Fruit fly (Drosophila melanogaster): ENCODE data around the gene CG13685.

The CG13685 gene

DNA sequence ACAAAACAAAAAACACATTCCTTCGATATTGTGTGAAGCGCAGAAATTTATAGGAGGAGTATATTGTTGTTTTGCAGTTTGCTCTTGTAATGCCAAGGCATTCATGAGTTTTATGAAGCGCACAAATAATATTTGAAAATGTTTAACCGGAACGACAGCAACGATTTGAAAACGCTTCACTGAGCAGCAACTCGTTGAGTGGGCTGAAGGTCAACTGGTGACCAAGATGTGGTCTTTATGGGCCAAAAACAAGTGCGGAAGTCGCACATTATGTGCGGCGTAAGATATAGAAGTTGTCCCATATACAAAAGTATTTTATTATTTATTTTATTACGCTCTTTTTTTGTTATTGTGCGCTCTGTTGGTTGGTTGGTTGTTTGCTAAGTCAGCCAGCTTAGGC lies 39.1 kb downstream of the CG13685 start:
- no peak for TF ChIP-seq foxo (GFP tag; optimal IDR thresholded peaks at IDR 0.05)
- TF ChIP-seq rgr (GFP tag; optimal IDR thresholded peaks at IDR 0.05), result no peak
- no peak for TF ChIP-seq Mio (GFP tag; optimal IDR thresholded peaks at IDR 0.05)
- no peak for TF ChIP-seq dmrt93B (GFP tag; optimal IDR thresholded peaks at IDR 0.05)
- TF ChIP-seq Abd-B (GFP tag; optimal IDR thresholded peaks at IDR 0.05), result no peak
- TF ChIP-seq sage (GFP tag; optimal IDR thresholded peaks at IDR 0.05), result no peak
- no peak for TF ChIP-seq usp (GFP tag; optimal IDR thresholded peaks at IDR 0.05)
- TF ChIP-seq dsf (GFP tag; optimal IDR thresholded peaks at IDR 0.05; ENCODE audit: borderline replicate concordance), result no peak
- TF ChIP-seq Myc (optimal IDR thresholded peaks at IDR 0.05), result no peak
- TF ChIP-seq jim (GFP tag; optimal IDR thresholded peaks at IDR 0.05), result no peak
- no peak for TF ChIP-seq tai (GFP tag; optimal IDR thresholded peaks at IDR 0.05)
- no peak for TF ChIP-seq N (GFP tag; optimal IDR thresholded peaks at IDR 0.05)
- TF ChIP-seq GATAd (GFP tag; optimal IDR thresholded peaks at IDR 0.05), result no peak
- no peak for TF ChIP-seq Rel (GFP tag; optimal IDR thresholded peaks at IDR 0.05)
- TF ChIP-seq Rel (tag; optimal IDR thresholded peaks at IDR 0.05), result no peak
- no peak for TF ChIP-seq br (GFP tag; optimal IDR thresholded peaks at IDR 0.05)
- no peak for TF ChIP-seq CG32264 (GFP tag; optimal IDR thresholded peaks at IDR 0.05)
- no peak for TF ChIP-seq Dif (GFP tag; optimal IDR thresholded peaks at IDR 0.05; ENCODE audit: partially characterized antibody)
- TF ChIP-seq CG9705 (GFP tag; optimal IDR thresholded peaks at IDR 0.05), result no peak
- no peak for TF ChIP-seq CrebA (GFP tag; optimal IDR thresholded peaks at IDR 0.05; ENCODE audit: borderline replicate concordance)

DNA sequence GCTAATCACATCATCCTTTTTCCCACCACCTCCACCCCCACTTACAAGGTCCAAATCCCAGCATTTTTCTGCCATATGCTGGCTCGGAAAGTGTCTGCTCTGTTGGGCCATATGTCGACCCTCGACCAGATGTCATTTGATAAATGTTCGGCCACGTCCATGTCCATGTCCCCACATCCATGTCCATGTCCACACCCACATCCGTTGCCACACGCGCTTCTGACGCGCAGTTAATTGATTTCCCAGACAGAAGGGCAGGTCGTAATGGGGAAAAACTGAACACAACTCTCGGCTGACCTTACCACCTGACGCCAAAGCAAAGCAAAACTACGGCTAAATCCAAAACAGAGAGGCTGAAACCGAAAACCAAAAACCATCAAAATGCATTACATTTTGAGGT lies 39.8 kb downstream of the CG13685 start:
- TF ChIP-seq br (GFP tag; optimal IDR thresholded peaks at IDR 0.05) (no peak), fru (GFP tag; optimal IDR thresholded peaks at IDR 0.05) (no peak), Hr78 (GFP tag; optimal IDR thresholded peaks at IDR 0.05) (no peak), Myc (optimal IDR thresholded peaks at IDR 0.05) (no peak), Dfd (GFP tag; optimal IDR thresholded peaks at IDR 0.05) (no peak), Mio (GFP tag; optimal IDR thresholded peaks at IDR 0.05) (no peak), Vsx2 (GFP tag; optimal IDR thresholded peaks at IDR 0.05; ENCODE audit: partially characterized antibody) (no peak), GATAd (GFP tag; optimal IDR thresholded peaks at IDR 0.05) (no peak), Sp1 (GFP tag; optimal IDR thresholded peaks at IDR 0.05) (no peak), Jra (GFP tag; optimal IDR thresholded peaks at IDR 0.05) (no peak)

DNA sequence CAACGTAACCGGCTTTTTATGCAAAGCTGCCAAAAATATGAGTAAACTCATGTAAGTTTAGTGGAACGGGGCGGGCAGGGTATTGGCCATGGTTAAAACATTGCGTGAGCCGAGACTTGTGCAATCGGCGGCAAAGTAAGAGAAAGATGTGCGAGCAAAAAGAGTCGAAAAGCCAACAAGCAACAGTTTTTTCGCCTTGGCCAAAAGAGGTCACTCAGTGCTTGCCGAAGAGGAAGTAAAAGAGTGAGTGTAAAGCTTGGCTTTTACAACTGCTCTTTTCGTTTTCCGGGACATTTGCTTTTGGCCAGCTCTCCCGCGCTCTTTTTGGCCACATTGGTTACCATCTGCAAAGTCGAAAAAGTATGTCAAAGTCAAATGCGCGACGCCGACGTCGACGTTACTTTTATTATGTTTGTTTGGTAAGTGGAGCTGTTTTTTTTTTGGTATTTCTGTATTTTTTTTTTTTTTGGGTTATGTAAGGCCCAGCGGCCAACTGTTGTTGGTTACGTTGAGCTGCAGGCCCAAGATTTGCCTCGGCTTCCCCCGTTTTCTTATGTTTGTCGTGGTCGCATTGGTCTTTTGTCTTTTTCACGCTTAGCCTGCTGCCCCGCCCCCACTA lies 40.8 kb downstream of the CG13685 start:
- TF ChIP-seq br (GFP tag; optimal IDR thresholded peaks at IDR 0.05) (no peak), dl (GFP tag; optimal IDR thresholded peaks at IDR 0.05; ENCODE audit: insufficient read depth in 1 of 2, partially characterized antibody in 2 of 2) (no peak), Sp1 (GFP tag; optimal IDR thresholded peaks at IDR 0.05) (no peak), fru (GFP tag; optimal IDR thresholded peaks at IDR 0.05) (peak; percentile 56)

DNA sequence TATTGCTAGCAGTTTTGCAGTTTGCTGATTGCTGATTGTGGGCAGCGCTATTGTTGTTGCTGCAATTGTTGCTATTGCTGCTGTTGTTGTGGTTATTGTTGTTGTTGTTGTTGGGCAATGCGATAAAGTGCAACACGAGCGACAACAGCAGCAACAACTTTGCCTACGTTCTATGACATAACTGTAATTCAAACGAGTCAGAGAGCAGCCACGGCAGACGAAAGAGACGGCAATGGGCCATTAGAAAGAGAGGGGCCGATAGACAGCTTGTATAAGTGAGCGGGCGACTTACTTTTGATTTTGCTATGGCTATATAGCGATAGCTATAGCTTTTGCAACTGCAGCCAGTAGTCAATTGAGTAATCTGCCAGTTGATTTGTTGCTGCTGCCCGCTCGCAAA lies 43.1 kb downstream of the CG13685 start:
- TF ChIP-seq brk (GFP tag; optimal IDR thresholded peaks at IDR 0.05), result no peak

DNA sequence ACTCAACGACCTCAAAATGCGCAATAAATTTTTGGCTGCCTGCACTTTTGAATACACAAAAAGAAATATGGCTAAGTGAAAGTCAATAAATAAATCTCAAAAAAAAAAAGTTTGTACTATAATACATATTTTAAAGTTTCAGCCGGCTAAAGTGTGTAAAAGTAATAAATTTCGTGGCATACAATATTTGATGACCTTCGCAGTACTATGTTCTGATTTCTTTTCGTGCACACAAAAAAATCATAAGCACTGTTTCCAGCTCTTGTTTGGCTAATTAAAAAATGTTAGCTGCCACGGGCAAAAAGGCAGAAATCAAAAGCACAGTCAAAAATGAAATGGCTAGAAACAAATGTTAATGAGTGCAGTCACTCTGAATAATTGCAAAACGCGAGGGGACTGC lies 45.1 kb downstream of the CG13685 start:
- TF ChIP-seq Hr83 (GFP tag; optimal IDR thresholded peaks at IDR 0.05; ENCODE audit: poor library complexity, severe bottlenecking) (peak; percentile 31), br (GFP tag; optimal IDR thresholded peaks at IDR 0.05) (peak; percentile 93), pan (optimal IDR thresholded peaks at IDR 0.05) (no peak), Dif (GFP tag; optimal IDR thresholded peaks at IDR 0.05; ENCODE audit: partially characterized antibody) (no peak), jim (GFP tag; optimal IDR thresholded peaks at IDR 0.05) (no peak), Hnf4 (GFP tag; optimal IDR thresholded peaks at IDR 0.05) (peak; percentile 87), CG32264 (GFP tag; optimal IDR thresholded peaks at IDR 0.05) (peak; percentile 92), Hr78 (GFP tag; optimal IDR thresholded peaks at IDR 0.05) (no peak), h (GFP tag; optimal IDR thresholded peaks at IDR 0.05) (peak; percentile 97), HLH106 (tag; optimal IDR thresholded peaks at IDR 0.05) (peak; percentile 93), Mio (GFP tag; optimal IDR thresholded peaks at IDR 0.05) (peak; percentile 73), CG9705 (GFP tag; optimal IDR thresholded peaks at IDR 0.05) (peak; percentile 85), Jra (GFP tag; optimal IDR thresholded peaks at IDR 0.05) (peak; percentile 87), fru (GFP tag; optimal IDR thresholded peaks at IDR 0.05) (peak; percentile 90), foxo (GFP tag; optimal IDR thresholded peaks at IDR 0.05) (peak; percentile 93 to 94), ey (GFP tag; optimal IDR thresholded peaks at IDR 0.05) (peak; percentile 96), Vsx2 (GFP tag; optimal IDR thresholded peaks at IDR 0.05; ENCODE audit: partially characterized antibody) (peak; percentile 80), brk (GFP tag; optimal IDR thresholded peaks at IDR 0.05) (peak; percentile 88), CrebA (GFP tag; optimal IDR thresholded peaks at IDR 0.05; ENCODE audit: borderline replicate concordance) (no peak), rgr (GFP tag; optimal IDR thresholded peaks at IDR 0.05) (peak; percentile 96), Sp1 (GFP tag; optimal IDR thresholded peaks at IDR 0.05) (peak; percentile 97), dsf (GFP tag; optimal IDR thresholded peaks at IDR 0.05; ENCODE audit: borderline replicate concordance) (peak; percentile 77), sage (GFP tag; optimal IDR thresholded peaks at IDR 0.05) (peak; percentile 81), psq (GFP tag; optimal IDR thresholded peaks at IDR 0.05) (peak; percentile 94), sv (GFP tag; optimal IDR thresholded peaks at IDR 0.05) (no peak), OdsH (GFP tag; optimal IDR thresholded peaks at IDR 0.05) (peak; percentile 95), tai (GFP tag; optimal IDR thresholded peaks at IDR 0.05) (peak; percentile 84), Abd-B (GFP tag; optimal IDR thresholded peaks at IDR 0.05) (no peak), Myc (optimal IDR thresholded peaks at IDR 0.05) (no peak), woc (GFP tag; optimal IDR thresholded peaks at IDR 0.05) (peak; percentile 87), GATAd (GFP tag; optimal IDR thresholded peaks at IDR 0.05) (peak; percentile 83), dmrt93B (GFP tag; optimal IDR thresholded peaks at IDR 0.05) (peak; percentile 90), Rel (GFP tag; optimal IDR thresholded peaks at IDR 0.05) (peak; percentile 53), Rel (tag; optimal IDR thresholded peaks at IDR 0.05) (peak; percentile 62)

All from whole organism, wandering third instar larva.